Fruit fly (Drosophila melanogaster) ovary, adult (tissue): ENCODE data around the gene tws.

ENCODE experiments used
- CG17801 ChIP-seq: fragments of 200-800 bp; optimal IDR thresholded peaks from 2 replicates; lab custom pipeline; 2019; ENCODE audit warnings: missing biosample characterization, mild to moderate bottlenecking, missing genetic modification characterization, moderate library complexity; ENCODE audit not compliant: partially characterized antibody

tws gene

DNA sequence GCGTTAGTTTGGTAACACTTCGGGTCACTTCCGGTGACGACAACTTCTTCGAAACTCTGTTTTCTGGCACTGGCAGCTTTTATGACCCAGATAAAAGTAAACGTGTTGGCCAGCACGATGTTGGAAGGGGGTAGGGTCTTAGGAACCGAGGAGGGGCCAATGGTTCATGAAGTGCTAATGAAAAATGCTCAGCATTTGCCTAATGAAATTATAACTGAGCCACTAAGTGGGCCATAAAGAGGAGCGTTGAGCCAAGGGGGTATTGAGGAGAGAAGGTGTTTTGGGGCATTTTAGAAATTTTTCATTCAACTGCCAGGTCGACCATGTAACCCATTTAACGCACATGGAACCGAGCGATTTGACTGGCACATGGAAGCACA is 41.3 kb downstream of the tws start:
- no peak for TF ChIP-seq CG17801 (GFP tag; lab: Kevin White, UChicago)

DNA sequence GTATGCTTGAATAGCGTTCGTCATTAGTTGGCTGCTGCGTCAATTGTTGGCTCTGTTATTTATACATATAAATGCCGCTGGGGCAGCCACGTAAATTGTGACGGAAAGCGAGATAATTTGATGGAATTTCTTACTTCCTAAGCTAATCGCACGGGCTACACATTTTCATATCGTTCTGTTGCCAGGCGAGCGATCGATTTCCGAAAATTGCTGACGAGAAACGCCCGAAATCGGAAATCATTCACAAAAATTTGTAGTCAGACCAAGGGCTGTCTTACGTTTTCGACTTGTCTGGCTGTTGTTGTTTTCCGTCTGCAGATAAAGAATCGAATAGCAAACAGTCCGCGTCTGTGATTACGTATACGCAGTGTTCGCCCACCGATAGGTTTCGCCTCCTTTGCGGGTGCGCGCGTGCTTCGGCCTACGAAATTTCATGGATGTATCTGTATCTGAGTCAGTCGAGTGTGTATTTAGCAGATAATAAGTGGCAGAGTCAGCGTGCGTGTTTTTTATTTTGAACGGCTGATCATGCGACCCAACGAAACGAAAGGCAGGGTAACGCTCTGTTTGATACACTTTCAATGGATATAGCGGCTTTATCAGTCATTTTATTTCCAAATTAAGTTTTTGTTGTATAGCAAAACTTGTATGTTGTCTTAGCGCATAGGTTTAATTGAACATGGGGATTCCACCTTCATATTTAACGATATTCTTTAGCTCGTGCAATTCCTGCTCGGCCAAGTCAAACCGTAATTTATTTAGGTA is 41.9 kb downstream of the tws start:
- TF ChIP-seq CG17801 (GFP tag; lab: Kevin White, UChicago), result no peak

DNA sequence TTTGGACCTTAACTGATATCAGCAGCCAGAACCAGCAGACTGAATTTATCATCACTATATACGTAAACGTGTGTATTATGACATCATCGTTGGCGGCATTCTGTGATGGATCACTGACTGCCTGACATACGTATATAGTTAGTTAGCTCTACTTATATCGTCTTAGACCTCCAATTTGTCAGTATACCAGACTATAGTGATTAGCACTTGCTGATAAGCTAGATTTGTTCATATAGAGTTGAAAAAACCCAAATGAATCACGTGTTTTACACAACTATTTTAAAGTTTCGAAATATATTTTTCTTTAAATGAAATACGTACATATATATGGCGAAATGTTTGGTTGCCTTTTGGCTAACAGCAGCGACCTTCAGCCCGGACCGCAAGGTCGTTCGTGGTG is 43.8 kb downstream of the tws start:
- TF ChIP-seq CG17801 (GFP tag; lab: Kevin White, UChicago), result no peak

DNA sequence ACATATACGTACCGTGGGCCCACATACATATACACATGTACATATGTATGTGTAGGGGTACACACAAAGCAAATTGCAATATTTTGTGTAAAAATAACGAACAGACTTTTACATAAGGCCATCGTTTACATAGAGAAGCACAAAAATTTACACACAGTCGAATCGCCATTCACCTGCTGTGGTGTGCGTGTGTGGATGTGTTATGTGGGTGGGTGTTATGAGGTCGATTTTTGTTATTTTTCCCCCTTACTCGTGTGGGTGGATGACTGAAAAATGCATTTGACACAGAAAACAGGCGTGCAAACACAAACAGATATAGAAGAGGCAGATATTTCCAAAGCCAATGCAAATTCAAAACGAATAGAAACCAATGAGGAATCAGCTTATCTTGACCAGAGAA is 44.5 kb downstream of the tws start:
- no peak for TF ChIP-seq CG17801 (GFP tag; lab: Kevin White, UChicago)

DNA sequence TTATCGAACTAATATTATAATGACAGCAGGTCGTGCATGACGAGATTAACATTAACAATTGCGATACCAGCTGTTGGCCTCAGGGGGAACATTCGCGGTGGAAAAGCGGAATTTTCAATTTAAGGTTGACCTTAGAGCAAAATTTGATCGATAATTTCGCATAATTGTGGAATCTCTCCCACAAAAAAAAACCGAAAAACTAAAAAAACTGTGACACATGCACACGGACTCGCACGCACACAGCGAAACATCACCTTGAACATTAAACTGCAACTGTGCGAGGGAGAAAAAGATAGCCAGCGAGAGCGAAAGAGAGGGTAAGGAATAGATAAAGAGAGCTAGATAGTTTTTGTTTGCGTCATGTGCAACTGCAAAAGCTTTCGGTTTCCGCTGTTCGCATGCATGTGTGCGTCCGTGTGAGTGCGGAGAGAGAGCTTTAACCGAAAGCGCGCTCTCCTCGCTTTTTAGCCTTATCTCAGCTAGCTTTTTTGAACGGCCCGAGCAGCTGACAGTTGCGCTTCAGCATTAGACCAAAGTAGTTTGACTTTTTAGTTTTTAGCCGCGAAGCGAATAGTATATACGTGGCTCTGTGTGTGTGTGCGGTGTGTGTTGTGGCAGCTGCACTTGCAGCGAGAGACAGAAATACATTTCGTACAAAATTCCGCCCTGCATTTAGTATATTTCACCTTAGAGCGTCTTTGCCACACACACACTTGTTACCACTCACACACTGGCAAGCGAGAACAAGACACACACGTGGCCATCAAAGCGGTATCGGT is 46.1 kb downstream of the tws start:
- no peak for TF ChIP-seq CG17801 (GFP tag; lab: Kevin White, UChicago)

DNA sequence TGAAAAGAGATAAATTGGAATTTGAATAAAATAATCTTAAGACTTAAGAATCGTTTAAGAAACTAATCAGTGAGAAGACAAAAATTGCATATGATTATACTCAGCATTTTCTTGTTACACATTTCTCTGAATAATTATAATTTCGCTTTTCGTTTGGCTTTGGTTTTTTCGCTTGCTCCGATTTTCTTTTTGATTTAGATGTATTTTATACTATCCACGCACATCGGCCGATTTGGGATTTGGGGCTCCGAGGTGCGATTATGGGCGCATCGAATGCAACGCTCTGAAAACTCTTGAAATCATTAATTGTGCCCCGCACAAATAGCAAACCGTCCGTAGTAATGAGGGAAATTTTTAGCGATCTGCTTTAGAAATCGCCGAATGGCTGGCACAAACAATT is 48.1 kb downstream of the tws start:
- TF ChIP-seq CG17801 (GFP tag; lab: Kevin White, UChicago), result no peak

DNA sequence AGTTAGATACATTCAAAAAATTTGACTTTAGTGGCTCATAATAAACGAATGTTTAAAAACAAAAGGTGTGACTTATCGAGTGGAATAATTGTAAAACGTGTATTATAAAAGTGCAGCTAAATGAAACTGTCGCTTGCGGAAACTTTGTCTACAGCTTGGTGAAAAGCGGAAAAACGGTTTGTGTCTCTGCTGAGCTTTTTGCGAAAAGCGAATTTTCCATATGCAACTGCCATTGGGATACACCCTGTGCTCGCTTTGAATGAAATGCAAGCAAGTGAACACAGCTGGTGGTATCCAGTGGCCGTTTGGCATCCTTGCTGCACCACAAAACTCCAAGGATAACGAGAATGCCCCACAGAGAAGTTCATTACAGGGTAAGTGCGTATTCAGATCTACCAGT is 48.7 kb downstream of the tws start:
- no peak for TF ChIP-seq CG17801 (GFP tag; lab: Kevin White, UChicago)

DNA sequence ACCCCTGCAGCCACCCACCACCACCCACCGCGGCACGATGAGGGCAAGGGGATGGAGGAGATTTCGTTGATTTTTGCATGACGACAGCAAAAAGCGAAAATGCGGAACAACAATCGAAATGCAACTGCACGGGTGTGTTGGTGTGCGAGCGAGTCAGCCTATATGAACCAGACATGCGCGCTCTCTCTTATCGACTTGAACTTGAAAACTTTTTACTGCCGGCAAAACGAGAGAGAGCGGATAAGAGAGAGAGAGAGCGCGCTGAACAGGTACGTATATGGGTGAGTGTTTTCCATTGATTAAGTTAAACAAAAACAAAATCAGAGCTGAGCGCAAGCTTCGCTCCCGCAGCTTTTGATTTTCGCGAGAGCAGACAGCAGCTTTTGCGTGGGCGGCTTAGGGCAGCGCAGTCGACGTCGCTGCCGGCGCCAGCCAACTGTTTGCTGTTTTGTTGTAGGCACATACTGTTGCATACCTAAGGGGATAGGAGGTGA is 50.4 kb downstream of the tws start:
- peak; percentile 22 for TF ChIP-seq CG17801 (GFP tag; lab: Kevin White, UChicago)

DNA sequence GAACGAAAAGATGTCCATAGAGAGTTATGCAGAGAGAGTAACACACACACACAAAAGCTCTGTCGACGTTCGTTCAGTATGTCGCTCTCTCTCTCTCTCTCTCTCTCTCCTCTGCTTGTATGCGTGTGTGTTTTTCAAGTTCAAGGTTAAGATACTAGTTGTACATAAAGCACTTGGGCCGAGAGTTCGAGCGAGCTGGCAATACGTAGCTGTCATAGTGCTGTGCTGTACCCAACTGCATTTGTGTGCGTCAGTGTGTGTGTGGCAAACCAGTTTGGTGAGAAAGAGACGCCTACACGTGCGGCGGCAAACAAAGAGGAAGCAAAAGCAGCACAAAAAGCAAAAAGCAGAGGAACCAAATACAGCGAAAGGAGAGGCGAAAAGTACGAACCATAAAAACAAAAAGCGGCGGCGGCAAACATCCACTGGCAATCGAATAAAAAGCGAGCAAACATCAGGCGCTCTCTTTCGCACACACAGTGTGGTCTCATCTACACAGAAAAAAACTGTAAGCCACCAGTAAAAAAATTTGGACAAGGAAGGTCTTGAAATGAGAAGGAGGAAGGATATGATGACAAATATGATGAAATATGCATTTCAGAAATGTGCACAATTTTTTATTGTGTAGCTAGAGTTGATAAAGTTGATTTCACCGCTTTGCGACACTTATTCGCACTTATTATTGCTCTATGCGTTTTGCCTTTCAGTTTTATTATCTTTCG is 52.2 kb downstream of the tws start:
- TF ChIP-seq CG17801 (GFP tag; lab: Kevin White, UChicago), result peak; percentile 6

DNA sequence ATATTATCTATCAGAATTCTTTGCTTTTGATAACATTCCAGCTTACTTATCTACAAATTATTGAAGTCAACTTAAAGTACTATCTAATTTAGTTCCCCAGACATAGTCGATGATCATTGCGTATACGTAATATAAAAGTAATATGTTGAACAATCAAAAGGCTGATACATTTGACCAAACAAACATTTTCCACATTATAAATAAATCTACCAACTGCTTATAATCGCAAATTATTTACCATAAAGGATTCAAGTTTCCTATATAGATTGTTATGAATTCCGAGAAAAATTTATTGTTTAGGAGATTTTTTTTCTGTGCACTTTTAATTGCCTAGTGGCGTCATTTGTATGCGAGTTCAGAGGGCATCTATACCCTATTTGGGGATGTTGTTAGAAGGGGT is 52.9 kb downstream of the tws start:
- no peak for TF ChIP-seq CG17801 (GFP tag; lab: Kevin White, UChicago)

DNA sequence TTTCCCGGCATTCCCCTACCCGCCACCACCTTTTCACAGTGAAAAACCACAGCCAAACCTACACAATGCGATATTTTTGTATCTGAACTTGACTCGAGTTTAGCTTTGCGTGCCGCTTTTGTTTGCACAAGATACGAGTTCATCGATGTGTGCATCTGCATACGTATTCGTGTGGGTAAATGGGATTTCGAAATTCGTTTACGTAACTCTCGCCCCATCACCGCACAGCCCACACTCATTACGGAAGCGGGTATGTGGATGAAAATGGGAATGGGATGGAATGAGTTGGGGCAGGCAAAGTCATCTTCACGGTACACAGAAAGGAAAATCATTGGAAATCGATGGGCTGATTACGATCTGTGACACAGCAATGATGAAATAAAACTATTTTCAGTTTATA is 53.4 kb downstream of the tws start:
- no peak for TF ChIP-seq CG17801 (GFP tag; lab: Kevin White, UChicago)

DNA sequence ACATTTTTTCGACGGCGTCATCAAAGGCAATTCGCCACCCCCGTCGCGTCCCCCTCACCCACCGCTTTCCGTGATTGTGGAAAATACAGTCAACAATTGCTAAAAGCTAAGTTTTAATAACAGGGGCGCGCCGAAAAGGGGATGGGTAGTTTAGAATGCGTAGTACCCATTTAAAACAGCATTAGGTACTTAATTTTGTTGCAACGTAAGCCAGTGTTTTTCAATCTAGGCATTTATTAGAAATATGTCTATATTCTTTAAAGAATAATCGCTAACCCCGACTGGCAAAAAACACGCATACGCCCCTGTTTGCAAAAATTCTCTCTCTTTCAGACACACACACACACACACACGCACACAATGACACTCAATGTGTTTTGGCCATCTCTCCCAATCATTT is 54.7 kb downstream of the tws start:
- TF ChIP-seq CG17801 (GFP tag; lab: Kevin White, UChicago), result peak; percentile 81

DNA sequence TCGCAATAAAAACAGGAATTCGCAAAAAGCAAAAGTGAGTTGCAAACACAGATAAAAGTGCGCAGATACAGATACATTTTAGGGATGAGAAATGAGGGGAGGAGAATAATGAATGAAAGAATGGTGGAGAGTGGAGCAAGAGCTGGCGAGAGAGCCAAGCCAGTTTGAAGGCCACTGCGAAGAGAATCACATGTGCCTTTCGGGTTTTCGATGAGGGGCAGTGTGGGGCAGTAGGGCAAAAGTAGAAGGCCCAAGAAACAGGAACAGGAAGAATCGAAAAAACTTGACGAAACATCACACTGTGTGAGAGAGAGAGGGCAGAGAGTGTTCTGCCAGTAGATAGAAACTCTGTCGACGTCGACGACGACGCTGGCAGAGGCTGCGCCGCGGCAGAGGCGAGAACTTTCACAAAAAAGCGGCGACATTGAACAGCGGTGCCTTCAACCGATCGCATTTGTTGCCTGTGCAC is 55.4 kb downstream of the tws start:
- no peak for TF ChIP-seq CG17801 (GFP tag; lab: Kevin White, UChicago)

DNA sequence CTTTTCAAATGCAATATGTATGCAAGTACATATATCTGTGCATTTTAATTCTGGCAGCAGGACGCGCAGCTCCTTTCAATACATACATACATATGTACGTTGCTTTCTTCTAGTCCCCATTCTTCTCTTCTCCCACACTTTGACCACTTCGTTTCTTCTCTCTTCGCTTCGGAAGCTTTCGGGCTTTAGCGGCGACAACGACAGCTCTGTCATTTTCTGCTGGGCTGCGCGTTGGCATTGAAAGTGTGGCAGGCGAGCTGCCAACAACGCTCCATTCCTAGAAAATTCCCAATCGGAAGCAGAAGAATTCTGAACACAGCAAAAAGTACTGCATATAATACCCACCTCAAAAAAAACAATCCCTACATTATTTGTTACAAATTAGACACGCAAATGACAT is 56.5 kb downstream of the tws start:
- peak; percentile 4 for TF ChIP-seq CG17801 (GFP tag; lab: Kevin White, UChicago)

DNA sequence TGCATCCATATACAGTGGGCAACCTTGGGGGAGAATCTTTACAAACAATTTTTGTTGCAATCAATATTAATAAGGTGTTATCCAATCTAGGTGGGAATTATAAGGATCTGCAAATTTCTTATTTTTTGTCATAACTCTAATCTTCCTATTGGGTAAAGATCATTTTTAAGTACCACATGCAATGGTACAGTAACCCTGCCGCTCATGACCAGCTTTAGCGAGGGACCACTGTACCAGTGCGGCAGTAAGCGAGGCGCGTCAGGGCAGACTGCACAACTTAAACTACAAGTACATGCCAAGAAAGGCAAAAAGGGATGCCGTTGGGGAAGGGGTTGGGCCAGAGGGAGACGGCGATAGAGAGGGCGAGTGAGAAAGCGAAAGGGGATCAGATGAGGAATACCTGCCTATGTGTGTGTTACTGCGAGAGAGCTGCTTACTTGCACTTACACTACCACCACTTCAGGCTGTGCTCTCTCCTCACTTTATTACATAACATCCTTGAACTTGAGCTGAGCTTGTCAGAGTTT is 57.0 kb downstream of the tws start:
- TF ChIP-seq CG17801 (GFP tag; lab: Kevin White, UChicago), result peak; percentile 52
